Fruit fly (Drosophila melanogaster) Kc167 (cell line): Measurements from ENCODE around the gene CG42714.

Source experiments
- Myc ChIP-seq: fragments of >200 bp; optimal IDR thresholded peaks from 2 replicates; lab custom pipeline; 2017; ENCODE audit warnings: missing external identifiers
- h ChIP-seq: fragments of >200 bp; optimal IDR thresholded peaks from 3 replicates; lab custom pipeline; 2018; ENCODE audit warnings: missing external identifiers
- psq ChIP-seq: fragments of >200 bp; optimal IDR thresholded peaks from 2 replicates; lab custom pipeline; 2017; ENCODE audit warnings: missing external identifiers
- ttk ChIP-seq: sonication (Bioruptor generic); optimal IDR thresholded peaks from 2 replicates; lab custom pipeline; 2017; ENCODE audit warnings: missing external identifiers

DNA sequence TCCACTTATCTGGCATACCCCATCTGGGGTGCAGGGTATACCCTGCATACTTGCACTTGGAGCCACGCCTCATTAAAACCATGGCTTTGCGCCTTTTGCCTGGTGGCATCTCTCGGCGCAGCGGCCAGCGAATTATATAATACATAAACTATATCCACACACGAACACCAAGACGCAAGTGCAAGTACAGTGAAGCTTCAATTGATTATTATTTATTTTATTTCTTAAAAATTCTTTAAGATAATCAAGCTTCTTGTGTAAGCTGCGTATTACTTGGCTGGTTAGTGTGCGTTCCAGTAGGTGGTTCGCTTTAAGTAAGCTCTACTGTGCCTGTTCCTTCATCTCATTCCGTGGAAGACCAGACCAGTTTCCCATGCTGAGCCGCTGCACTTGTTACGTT lies 32.5 kb upstream of the CG42714 start:
- TF ChIP-seq ttk (lab: Kevin White, UChicago) (no peak), Myc (lab: Kevin White, UChicago) (no peak), h (lab: Kevin White, UChicago) (no peak), psq (lab: Kevin White, UChicago) (no peak)
